Worm (Caenorhabditis elegans) whole organism, dauer: ENCODE data around the gene R09E10.6.

Experiments
- unc-62 ChIP-seq: sonication (generic microtip); optimal IDR thresholded peaks from 2 replicates; lab custom pipeline; 2017; ENCODE audit warnings: missing biosample characterization, missing genetic modification reagents, missing genetic modification characterization

The R09E10.6 gene

DNA sequence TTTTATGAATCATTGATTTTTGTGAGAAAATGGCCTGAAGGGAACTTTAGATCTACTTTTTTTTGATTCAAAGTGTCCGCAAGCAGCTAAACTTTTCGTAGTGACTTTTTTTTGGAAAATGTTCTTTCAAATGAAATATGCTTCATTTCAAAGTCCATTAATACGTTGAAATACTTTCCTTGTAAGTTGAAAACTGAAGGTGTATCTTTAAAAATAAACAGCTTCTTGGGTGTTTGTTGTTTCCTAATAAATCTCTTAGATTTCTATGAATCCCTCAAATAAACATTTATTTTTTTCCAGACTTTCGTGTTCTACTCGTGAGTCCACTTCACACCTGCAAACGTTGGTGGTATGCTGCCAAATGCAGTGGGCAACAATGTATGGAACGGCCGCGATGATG lies 7.3 kb downstream of the R09E10.6 start, which contains the start of gene ebax-1:
TSS of gene ebax-1 (plus strand) at position 301 of the 400 bp plus-strand sequence.
- no peak for TF ChIP-seq unc-62

DNA sequence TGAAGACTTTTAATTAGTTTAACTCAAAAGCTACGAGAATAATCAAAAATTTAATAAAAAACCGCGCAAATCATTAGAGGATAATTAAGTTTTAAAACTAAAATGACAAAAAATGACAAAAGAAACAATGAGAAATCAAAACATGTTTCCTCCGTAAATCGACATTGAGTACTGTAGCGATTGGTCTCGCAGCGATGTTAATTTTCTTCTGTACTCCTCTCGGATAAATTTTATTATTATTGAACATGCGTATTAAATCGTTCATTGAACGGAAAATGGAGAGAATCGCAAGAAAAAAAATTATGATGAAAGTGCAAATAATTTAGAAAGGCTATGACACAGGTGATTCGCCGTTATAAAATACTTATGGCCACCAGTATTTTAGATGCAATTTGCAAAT lies 8.6 kb downstream of the R09E10.6 start:
- TF ChIP-seq unc-62 = no peak

DNA sequence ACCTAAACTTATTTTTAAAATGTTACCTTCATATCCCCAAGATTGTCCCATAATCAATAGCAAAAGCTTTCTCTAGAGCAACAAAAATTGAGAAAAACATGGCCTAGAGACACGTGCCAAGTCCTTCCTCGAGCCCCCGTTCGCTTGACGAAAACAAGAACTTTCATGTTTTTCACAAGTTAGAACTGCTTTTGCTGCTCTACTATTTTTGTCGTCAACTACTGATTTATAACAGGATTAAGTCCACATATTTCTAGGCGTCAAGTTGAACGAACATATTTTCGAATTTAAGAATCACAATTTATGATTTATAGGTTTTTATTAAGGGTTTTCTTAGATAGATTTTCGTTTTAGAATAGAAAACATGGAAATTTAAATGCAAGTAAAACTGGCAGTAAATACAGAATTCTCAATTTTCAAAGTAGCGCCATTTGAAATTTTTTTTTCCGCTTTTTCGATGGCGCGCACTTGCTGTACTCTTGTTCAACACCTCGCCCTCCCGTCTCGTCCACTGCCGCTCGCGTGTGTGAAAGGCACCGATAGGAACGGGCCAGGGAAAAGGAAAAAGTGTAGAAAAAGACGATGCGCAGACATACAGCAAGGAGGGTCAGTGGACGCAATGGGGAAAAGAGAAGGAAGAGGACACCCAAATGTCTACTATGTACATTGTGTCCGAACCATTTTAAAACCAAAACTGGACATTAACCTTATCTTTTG lies 9.6 kb downstream of the R09E10.6 start, which contains the start of gene rad-51:
TSS of gene rad-51 (minus strand) at position 51 of the 717 bp plus-strand sequence.
- no peak for TF ChIP-seq unc-62

DNA sequence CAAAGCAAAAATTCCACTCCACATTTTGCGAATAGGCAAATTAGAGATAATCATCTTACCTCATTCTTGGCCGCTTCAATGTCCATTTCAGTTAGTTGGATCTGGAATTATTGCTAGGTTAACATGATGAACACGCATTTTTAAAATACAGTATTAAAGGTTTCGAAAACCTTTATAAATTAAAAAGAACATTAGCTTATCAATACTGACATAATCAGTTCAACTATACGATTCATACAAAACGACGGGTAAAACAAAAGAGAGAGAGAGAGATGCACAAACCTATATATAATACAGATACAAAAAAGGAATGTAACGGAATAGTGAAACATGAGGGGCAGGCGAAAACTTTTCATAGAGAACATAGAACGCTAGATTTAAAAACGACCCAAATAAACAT lies 12.4 kb downstream of the R09E10.6 start, which contains the start of gene thk-1:
TSS of gene thk-1 (minus strand) at position 101 of the 400 bp plus-strand sequence.
- no peak for TF ChIP-seq unc-62

DNA sequence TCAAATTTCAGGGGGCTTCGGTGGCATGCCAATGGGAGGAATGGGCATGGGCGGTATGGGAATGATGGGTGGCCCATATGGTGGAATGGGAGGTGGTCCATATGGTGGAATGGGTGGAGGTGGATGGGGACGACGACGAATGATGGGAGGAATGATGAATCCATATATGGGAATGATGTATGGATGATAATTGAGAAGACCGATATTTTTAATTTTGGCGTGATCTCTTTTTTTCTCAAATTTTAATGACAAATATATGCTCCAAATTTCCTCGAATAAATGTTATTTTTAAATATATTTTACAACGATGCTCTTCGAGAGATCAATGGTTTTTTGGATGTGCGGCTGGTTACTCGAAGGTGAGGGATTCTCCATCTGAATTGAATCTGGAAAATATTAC lies 16.2 kb downstream of the R09E10.6 start, which contains the start of gene Y43C5A.4:
TSS of gene Y43C5A.4 (plus strand) at position 301 of the 400 bp plus-strand sequence.
- no peak for TF ChIP-seq unc-62

DNA sequence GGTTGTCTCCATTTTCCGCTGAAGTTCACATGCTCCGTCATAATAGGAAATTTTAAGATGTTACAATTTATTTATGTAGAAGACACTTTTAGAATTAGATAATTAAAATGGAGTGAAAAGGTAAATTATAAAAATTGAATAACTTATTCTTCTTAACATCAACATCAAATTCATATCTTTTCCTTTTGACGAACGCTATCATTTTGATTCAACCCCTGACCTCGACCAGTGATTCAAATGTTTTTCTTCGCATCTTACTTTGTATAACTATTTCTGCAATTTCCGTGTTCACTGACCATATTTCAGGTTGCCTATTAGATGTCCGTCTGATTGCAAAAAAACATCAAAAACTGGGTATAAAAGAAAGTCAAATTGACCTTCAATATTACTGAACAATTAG lies 17.0 kb downstream of the R09E10.6 start, which contains the start of gene Y43C5A.7:
TSS of gene Y43C5A.7 (plus strand) at position 301 of the 400 bp plus-strand sequence.
- no peak for TF ChIP-seq unc-62

DNA sequence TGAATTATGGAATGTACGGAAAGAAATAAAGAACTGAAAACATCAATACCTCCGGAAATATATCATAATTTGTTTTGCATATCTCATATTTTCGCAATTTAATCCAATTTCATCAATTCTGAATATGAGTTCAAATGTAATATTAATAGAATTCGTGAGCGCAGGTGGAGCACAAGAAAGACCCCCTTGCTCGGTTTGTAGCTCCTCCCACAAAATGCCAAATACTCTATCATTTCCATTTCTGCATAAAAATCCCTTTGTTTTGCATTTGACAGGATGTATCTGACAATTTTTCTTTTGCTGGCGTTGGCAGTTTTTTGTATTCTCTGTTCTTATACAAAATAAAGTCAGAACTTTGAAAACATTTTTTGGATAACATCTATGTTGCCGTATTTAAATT lies 18.9 kb downstream of the R09E10.6 start:
- no peak for TF ChIP-seq unc-62

DNA sequence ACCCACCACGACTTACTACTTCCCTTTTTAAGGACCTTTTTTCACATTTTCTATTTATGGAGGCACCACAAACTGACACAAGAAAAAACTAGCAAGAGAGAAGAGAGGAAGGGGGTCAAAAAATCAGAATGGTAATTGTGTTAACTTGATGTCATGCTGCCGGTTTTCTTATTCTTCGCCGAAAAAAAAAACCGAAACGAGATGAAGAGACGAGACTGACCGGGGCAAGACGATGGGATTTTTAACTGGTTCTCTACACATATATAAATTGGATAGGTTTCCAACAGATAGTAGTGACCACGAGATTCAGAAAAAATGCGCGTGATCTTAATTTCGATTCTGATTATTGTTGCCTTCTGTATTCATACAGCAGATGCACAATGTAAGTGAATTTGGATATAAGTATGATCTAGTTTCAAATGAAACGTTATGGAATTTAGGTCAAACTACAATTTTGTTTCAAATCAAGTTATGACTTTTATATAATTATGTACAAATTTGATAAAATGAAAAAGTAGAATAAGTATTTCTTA lies 20.1 kb downstream of the R09E10.6 start, which contains the start of gene Y43C5A.3:
TSS of gene Y43C5A.3 (plus strand) at position 256 of the 533 bp plus-strand sequence.
- no peak for TF ChIP-seq unc-62

DNA sequence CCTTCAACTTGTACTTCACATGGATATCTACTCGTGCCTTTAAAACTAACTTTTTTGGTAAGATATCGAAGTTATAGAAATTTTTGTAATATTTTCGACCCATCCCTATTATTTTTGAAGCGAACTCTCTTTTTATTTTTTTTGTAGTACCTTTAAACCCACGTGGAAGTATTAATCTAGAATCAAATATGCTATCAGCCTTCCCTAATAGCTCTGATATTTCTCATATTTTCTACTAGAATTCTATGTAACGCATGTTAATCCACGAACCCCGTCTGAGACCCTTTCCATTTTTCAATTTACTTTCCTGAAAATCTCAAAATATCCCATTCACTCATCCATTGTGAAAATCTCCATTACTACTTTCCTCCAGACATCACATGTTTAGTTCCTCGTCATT lies 20.6 kb downstream of the R09E10.6 start:
- no peak for TF ChIP-seq unc-62

DNA sequence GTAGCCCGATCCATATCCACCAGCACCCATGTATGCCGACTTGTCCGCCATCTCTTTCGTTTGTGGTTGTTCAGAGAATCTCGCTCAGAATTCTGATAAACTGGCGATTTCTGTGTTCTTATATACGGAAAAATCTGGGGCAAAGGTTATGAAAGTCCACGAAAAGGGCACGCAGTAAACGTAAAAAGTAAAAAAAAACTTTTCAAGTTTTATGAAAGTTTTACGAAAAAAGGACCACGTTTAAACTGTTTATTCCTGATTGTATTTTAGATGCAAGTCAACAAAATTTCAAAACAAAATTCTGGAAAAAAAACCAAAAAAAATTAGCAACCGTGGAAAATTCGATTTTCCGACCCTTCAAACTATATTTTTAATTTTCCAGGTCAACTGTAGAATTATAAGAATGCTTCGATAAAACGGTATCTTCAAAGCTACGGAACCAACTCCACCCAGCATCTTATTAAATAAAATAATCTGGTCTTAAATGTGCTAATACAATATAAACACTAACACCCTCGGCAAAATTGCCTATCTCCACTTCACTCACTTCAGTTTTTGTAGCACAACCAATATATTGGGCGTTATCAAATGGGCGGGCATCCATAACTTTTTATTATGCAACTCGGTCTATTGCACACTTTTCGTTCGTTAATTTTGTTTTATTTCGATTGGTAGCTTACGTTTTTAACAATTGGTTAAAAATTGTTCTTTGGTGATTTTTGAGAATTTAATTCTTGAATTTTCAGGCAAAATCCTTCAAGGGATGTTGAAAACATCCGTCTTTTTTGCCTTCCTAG lies 24.6 kb downstream of the R09E10.6 start, which contains the start of the genes nspd-7 and Y43C5A.2:
TSS of gene nspd-7 (minus strand) at position 51 of the 797 bp plus-strand sequence.
TSS of gene Y43C5A.2 (plus strand) at position 747 of the 797 bp plus-strand sequence.
- no peak for TF ChIP-seq unc-62

DNA sequence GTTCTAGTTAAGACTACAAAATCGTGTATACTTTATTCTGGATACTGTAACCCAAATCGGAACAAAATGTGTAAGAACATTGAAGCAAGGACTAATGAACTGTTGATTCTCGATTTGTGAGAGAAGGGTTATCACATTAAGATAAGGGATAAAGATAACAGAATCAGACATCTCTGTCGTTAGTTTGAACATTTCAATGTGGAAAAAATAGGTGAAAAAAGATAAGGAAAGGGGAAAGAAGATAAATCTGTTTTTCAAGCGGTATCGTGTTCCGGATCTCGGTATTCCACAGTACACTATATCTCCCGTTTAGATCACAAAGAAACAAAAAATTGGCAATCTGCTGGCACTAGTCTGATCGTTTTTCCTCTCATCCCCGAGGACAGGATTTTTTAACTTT lies 32.9 kb downstream of the R09E10.6 start:
- TF ChIP-seq unc-62 = no peak

DNA sequence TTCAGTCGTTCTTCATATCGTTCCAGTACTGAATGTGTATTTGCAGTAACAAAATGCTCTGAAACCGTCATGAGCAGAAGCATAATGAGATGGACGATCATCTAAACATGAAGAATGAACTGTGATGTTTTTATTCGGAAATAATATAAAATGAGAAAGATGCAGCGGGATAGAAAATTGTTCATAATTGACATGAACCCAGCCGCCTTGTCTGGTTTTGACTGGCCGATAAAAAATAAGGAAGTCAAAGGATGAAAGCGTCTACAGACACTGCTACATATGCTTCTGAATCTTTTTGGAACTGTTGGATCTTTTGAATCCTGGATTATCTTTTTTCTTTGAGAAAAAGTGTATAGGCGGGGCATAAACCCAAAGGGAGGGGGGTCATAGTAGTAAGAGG lies 34.4 kb downstream of the R09E10.6 start, which contains the start of gene F01G10.9:
TSS of gene F01G10.9 (minus strand) at position 101 of the 400 bp plus-strand sequence.
- no peak for TF ChIP-seq unc-62

DNA sequence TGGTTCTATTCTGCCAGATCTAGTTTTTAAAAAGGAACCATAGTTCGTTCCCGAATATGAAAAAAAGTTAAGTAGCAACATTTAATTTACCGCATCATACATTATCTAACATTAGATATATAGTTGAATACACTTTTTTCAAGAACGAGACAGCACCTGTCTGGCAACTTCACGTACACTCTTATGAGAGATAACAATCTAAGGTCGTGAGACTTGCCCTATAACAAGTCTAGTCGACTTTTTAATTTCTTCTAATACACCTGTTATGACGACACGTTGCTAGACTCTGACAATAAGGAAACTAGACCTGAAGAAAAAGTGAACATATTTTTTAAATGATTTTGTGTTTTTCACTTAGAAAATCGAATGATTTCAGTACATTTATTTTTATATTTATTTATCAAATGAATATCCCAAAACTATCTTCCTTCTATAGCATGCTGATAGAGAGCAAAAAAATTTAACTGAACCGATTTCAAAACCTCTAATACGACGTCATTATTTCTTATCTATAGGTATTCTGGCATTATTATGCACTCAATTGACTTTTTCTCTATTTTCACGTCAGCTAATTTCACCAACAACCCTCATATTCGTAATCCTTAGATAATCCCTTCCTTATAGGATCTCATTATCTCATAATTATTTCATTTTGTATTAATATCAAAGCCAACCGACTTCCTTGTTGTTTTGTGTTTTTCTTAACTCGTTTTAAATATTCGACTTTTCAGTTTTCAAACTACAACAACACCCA lies 40.9 kb downstream of the R09E10.6 start:
- TF ChIP-seq unc-62 = no peak

DNA sequence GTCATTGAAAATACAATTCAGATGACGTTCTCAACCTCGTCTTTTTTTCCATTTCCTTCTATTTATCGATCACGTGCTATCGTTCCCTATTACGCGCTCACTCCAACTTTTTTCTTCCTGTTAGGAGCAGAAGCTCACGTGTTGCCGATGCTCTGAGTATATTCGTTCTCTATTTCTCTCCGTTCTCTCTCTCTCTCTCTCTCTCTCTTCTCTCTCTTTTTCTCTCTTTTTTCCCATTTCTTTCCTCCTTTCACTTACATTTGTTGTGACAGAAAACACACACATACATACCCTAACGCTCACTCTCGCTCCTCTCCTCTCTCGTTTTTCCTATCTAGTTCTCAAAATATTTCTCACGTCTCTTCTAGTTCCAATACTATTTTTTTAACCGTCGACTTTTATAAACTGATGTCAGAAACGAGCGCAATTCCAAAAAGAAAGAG lies 41.6 kb downstream of the R09E10.6 start:
- TF ChIP-seq unc-62 = no peak

DNA sequence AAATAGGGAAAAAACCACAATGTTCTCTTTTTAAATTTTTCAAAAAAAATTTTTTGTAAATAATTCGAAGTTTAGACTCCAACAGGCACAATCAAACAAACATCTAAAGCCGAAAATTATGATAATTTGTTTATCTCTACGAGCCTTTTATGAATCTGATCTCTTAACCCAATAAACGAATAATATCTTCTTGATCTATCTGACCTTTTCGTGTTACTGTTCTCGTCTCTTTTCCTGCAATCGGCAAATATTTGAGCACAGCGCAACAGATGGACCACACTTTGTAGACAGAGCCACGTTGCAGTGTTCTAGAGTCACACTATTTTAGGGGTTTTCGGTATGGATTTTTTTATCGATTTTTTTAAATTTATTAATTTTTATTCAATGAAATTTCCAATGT lies 42.2 kb downstream of the R09E10.6 start:
- no peak for TF ChIP-seq unc-62

DNA sequence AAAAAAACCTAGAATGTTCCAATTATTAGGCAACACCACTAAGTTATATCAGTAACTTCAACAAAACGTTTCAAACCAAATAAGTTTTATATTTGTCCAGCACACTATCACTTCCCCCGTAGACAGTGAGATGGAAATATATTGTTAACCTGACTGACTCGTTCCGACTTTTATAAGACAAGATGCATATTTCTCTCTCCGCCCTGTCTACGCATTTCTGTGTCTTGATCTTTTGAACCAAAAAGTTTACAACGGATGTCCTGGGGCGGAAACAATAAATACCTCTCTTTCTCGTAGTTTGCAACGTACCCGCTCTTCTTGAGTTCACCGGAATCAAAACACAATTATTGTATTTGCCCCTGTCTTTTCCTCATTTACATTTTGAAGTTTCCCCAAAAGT lies 42.7 kb downstream of the R09E10.6 start:
- no peak for TF ChIP-seq unc-62
